Worm (Caenorhabditis elegans) whole organism, L1 larva: Measurements from ENCODE around the gene ZC21.10.

ENCODE experiments used
- C34B4.2 ChIP-seq: sonication (generic microtip); optimal IDR thresholded peaks from 2 replicates; lab custom pipeline; 2017; ENCODE audit warnings: mild to moderate bottlenecking, missing genetic modification characterization, missing compliant biosample characterization
- Y116A8C.19 ChIP-seq: sonication (generic microtip); optimal IDR thresholded peaks from 2 replicates; lab custom pipeline; 2016; ENCODE audit warnings: missing compliant biosample characterization, missing genetic modification characterization, borderline replicate concordance
- aha-1 ChIP-seq: fragments of 150-350 bp; optimal IDR thresholded peaks from 2 replicates; lab custom pipeline; 2014; ENCODE audit warnings: missing biosample characterization, missing genetic modification characterization
- alr-1 ChIP-seq: fragments of 200-800 bp; sonication (Bioruptor generic); optimal IDR thresholded peaks from 2 replicates; lab custom pipeline; 2018; ENCODE audit warnings: borderline replicate concordance, mild to moderate bottlenecking, missing genetic modification characterization, missing compliant biosample characterization
- blmp-1 ChIP-seq: fragments of 150-350 bp; optimal IDR thresholded peaks from 2 replicates; lab custom pipeline; 2014; ENCODE audit warnings: missing biosample characterization, missing genetic modification characterization
- ceh-82 ChIP-seq, 3 experiments: fragments of 150-350 bp in 1 of 3; sonication (generic microtip) in 2 of 3; optimal IDR thresholded peaks; 2 replicates each; lab custom pipeline; 2014 to 2017; ENCODE audit warnings: missing biosample characterization in 3 of 3, missing genetic modification characterization in 3 of 3
- ceh-90 ChIP-seq: sonication (generic microtip); optimal IDR thresholded peaks from 2 replicates; lab custom pipeline; 2016; ENCODE audit warnings: missing genetic modification characterization, missing compliant biosample characterization
- ces-1 ChIP-seq: fragments of 150-350 bp; optimal IDR thresholded peaks from 2 replicates; lab custom pipeline; 2014; ENCODE audit warnings: missing biosample characterization, missing genetic modification reagents, missing genetic modification characterization
- dpl-1 ChIP-seq, 3 experiments: fragments of 150-350 bp in 2 of 3; sonication (generic microtip) in 1 of 3; optimal IDR thresholded peaks; 2 replicates each; lab custom pipeline; 2014 to 2017; ENCODE audit warnings: missing biosample characterization in 3 of 3, missing genetic modification characterization in 3 of 3, missing genetic modification reagents in 3 of 3
- dsc-1 ChIP-seq: sonication (generic microtip); optimal IDR thresholded peaks from 2 replicates; lab custom pipeline; 2016; ENCODE audit warnings: mild to moderate bottlenecking, missing genetic modification characterization, missing compliant biosample characterization
- efl-1 ChIP-seq, 4 experiments: fragments of 150-350 bp; optimal IDR thresholded peaks in 3 of 4; peaks in 1 of 4; 1 replicate in 1 of 4; 2 replicates in 3 of 4; lab custom pipeline; 2014; ENCODE audit warnings: missing biosample characterization in 2 of 4, missing genetic modification characterization in 2 of 4, missing genetic modification reagents in 2 of 4
- elt-2 ChIP-seq: sonication (generic microtip); optimal IDR thresholded peaks from 2 replicates; lab custom pipeline; 2016; ENCODE audit warnings: missing genetic modification characterization, mild to moderate bottlenecking, inconsistent platforms, missing compliant biosample characterization, missing genetic modification reagents
- ets-5 ChIP-seq: fragments of 200-800 bp; sonication (Bioruptor generic); IDR thresholded peaks from 2 replicates; pipeline ENCODE4 v1.3.6; 2022; ENCODE audit warnings: missing genetic modification characterization, missing compliant biosample characterization
- fkh-10 ChIP-seq: sonication (generic microtip); optimal IDR thresholded peaks from 2 replicates; lab custom pipeline; 2017; ENCODE audit warnings: missing biosample characterization, missing genetic modification reagents, missing genetic modification characterization
- fkh-8 ChIP-seq: sonication (generic microtip); optimal IDR thresholded peaks from 2 replicates; lab custom pipeline; 2016; ENCODE audit warnings: mild to moderate bottlenecking, missing genetic modification characterization, missing compliant biosample characterization
- grh-1 ChIP-seq: fragments of 200-800 bp; sonication (Bioruptor generic); IDR thresholded peaks from 2 replicates; pipeline ENCODE4 v1.3.6; 2022; ENCODE audit warnings: missing genetic modification reagents, missing genetic modification characterization, missing compliant biosample characterization
- hlh-17 ChIP-seq: fragments of 200-800 bp; sonication (Bioruptor generic); optimal IDR thresholded peaks from 2 replicates; lab custom pipeline; 2018; ENCODE audit warnings: missing genetic modification characterization, mild to moderate bottlenecking, missing compliant biosample characterization, moderate library complexity, borderline replicate concordance
- isw-1 ChIP-seq: fragments of 200-800 bp; sonication (Bioruptor generic); IDR thresholded peaks from 2 replicates; pipeline ENCODE4 v1.3.6; 2022; ENCODE audit warnings: missing genetic modification characterization, missing compliant biosample characterization
- jun-1 ChIP-seq: fragments of 150-350 bp; optimal IDR thresholded peaks from 2 replicates; lab custom pipeline; 2014; ENCODE audit warnings: missing biosample characterization, missing genetic modification reagents, missing genetic modification characterization
- lin-14 ChIP-seq: fragments of 200-800 bp; sonication (Bioruptor generic); optimal IDR thresholded peaks from 2 replicates; lab custom pipeline; 2018; ENCODE audit warnings: mild to moderate bottlenecking, missing genetic modification characterization, moderate library complexity, missing compliant biosample characterization
- lin-35 ChIP-seq, 2 experiments: fragments of 150-350 bp; optimal IDR thresholded peaks; 2 replicates each; lab custom pipeline; 2014; ENCODE audit warnings: missing biosample characterization in 2 of 2, missing genetic modification characterization in 2 of 2, missing genetic modification reagents in 2 of 2
- lir-3 ChIP-seq: sonication (generic microtip); optimal IDR thresholded peaks from 2 replicates; lab custom pipeline; 2016; ENCODE audit warnings: mild to moderate bottlenecking, missing genetic modification characterization, moderate library complexity, missing compliant biosample characterization; ENCODE audit not compliant: poor library complexity
- mep-1 ChIP-seq: fragments of 150-350 bp; optimal IDR thresholded peaks from 2 replicates; lab custom pipeline; 2014; ENCODE audit warnings: missing biosample characterization, missing genetic modification characterization
- nhr-12 ChIP-seq: sonication (generic microtip); optimal IDR thresholded peaks from 2 replicates; lab custom pipeline; 2017; ENCODE audit warnings: missing biosample characterization, missing genetic modification characterization
- nhr-237 ChIP-seq: fragments of 150-350 bp; optimal IDR thresholded peaks from 2 replicates; lab custom pipeline; 2014; ENCODE audit warnings: missing biosample characterization, missing genetic modification characterization
- nhr-47 ChIP-seq: sonication (generic microtip); optimal IDR thresholded peaks from 2 replicates; lab custom pipeline; 2016; ENCODE audit warnings: mild to moderate bottlenecking, missing genetic modification characterization, moderate library complexity, missing compliant biosample characterization
- nhr-71 ChIP-seq: sonication (generic microtip); optimal IDR thresholded peaks from 2 replicates; lab custom pipeline; 2016; ENCODE audit warnings: mild to moderate bottlenecking, missing genetic modification characterization, moderate library complexity, missing compliant biosample characterization
- nhr-77 ChIP-seq: fragments of 150-350 bp; optimal IDR thresholded peaks from 2 replicates; lab custom pipeline; 2014; ENCODE audit warnings: missing biosample characterization, missing genetic modification characterization
- pax-3 ChIP-seq: fragments of 200-800 bp; sonication (Bioruptor generic); optimal IDR thresholded peaks from 2 replicates; lab custom pipeline; 2018; ENCODE audit warnings: mild to moderate bottlenecking, missing genetic modification characterization, moderate library complexity, missing compliant biosample characterization
- pqm-1 ChIP-seq: sonication (generic microtip); optimal IDR thresholded peaks from 3 replicates; lab custom pipeline; 2017; ENCODE audit warnings: missing biosample characterization, missing genetic modification characterization
- rnt-1 ChIP-seq: sonication (generic microtip); optimal IDR thresholded peaks from 2 replicates; lab custom pipeline; 2016; ENCODE audit warnings: mild to moderate bottlenecking, missing genetic modification characterization, moderate library complexity, missing compliant biosample characterization
- skn-1 ChIP-seq: fragments of 150-350 bp; optimal IDR thresholded peaks from 2 replicates; lab custom pipeline; 2014; ENCODE audit warnings: missing biosample characterization, missing genetic modification characterization
- snu-23 ChIP-seq: sonication (generic microtip); optimal IDR thresholded peaks from 2 replicates; lab custom pipeline; 2016; ENCODE audit warnings: missing genetic modification characterization, missing compliant biosample characterization
- sox-4 ChIP-seq: sonication (generic microtip); optimal IDR thresholded peaks from 2 replicates; lab custom pipeline; 2016; ENCODE audit warnings: missing genetic modification characterization, missing compliant biosample characterization
- sup-37 ChIP-seq: fragments of 200-800 bp; sonication (Bioruptor generic); optimal IDR thresholded peaks from 2 replicates; lab custom pipeline; 2018; ENCODE audit warnings: mild to moderate bottlenecking, missing genetic modification characterization, missing compliant biosample characterization
- tbx-2 ChIP-seq: sonication (generic microtip); optimal IDR thresholded peaks from 2 replicates; lab custom pipeline; 2016; ENCODE audit warnings: missing genetic modification characterization, missing compliant biosample characterization
- unc-130 ChIP-seq: fragments of 150-350 bp; optimal IDR thresholded peaks from 2 replicates; lab custom pipeline; 2017; ENCODE audit warnings: missing biosample characterization, missing genetic modification characterization, inconsistent platforms
- unc-86 ChIP-seq: sonication (generic microtip); optimal IDR thresholded peaks from 2 replicates; lab custom pipeline; 2016; ENCODE audit warnings: missing genetic modification characterization, missing compliant biosample characterization
- unc-98 ChIP-seq: fragments of 200-800 bp; sonication (Bioruptor generic); IDR thresholded peaks from 2 replicates; pipeline ENCODE4 v1.3.6; 2022; ENCODE audit warnings: missing genetic modification characterization, missing compliant biosample characterization
- vab-15 ChIP-seq: sonication (generic microtip); optimal IDR thresholded peaks from 2 replicates; lab custom pipeline; 2017; ENCODE audit warnings: missing genotype, mild to moderate bottlenecking, missing genetic modification characterization, missing compliant biosample characterization
- zag-1 ChIP-seq: fragments of 150-350 bp; optimal IDR thresholded peaks from 2 replicates; lab custom pipeline; 2014; ENCODE audit warnings: missing biosample characterization, missing genetic modification characterization
- zip-4 ChIP-seq: fragments of 200-800 bp; sonication (Bioruptor generic); optimal IDR thresholded peaks from 2 replicates; lab custom pipeline; 2018; ENCODE audit warnings: mild to moderate bottlenecking, missing genetic modification characterization, moderate library complexity, missing compliant biosample characterization

The ZC21.10 gene

ce11 chrIII:8504176-8504763 is 25.6 kb upstream of the ZC21.10 start (continued):
- TF ChIP-seq sup-37 (no peak), zag-1 (tag; lab: Kevin White, UChicago) (no peak), tbx-2 (tag; lab: Kevin White, UChicago) (no peak), blmp-1 (tag; lab: Kevin White, UChicago) (peak; percentile 74)

ce11 chrIII:8506348-8506747 is 23.5 kb upstream of the ZC21.10 start:
- TF ChIP-seq jun-1 (tag; lab: Kevin White, UChicago), result no peak
- peak in 1 of 2 experiments; percentile 15 for TF ChIP-seq lin-35 (GFP tag; optimal IDR thresholded peaks at IDR 0.05; lab: Kevin White, UChicago)
- TF ChIP-seq grh-1 (GFP tag; lab: Robert Waterston, UW), result no peak
- peak; percentile 0 for TF ChIP-seq lin-14 (GFP tag; lab: Kevin White, UChicago)

- TF ChIP-seq efl-1 (optimal IDR thresholded peaks at IDR 0.05; lab: Kevin White, UChicago) (no peak), efl-1 (GFP tag; optimal IDR thresholded peaks at IDR 0.05 in 1 of 2; lab: Kevin White, UChicago) (peak in 1 of 2 experiments; percentile 76), elt-2 (no peak)
These were observed 20.7 kb upstream of the ZC21.10 start for ce11 chrIII:8509218-8509617.

ce11 chrIII:8509644-8510393 is 20.1 kb upstream of the ZC21.10 start:
- TF ChIP-seq alr-1 (tag; lab: Kevin White, UChicago) (no peak), nhr-77 (tag; lab: Kevin White, UChicago) (no peak), ceh-90 (tag; lab: Kevin White, UChicago) (no peak), fkh-8 (tag; lab: Kevin White, UChicago) (peak; percentile 74), skn-1 (peak; percentile 2), blmp-1 (tag; lab: Kevin White, UChicago) (no peak), nhr-237 (tag; lab: Kevin White, UChicago) (no peak), ceh-82 (tag; optimal IDR thresholded peaks at IDR 0.05; lab: Kevin White, UChicago) (peak in 2 of 3 experiments; percentile 17 to 45), nhr-12 (tag; lab: Kevin White, UChicago) (no peak), nhr-71 (tag; lab: Kevin White, UChicago) (peak; percentile 58), sup-37 (no peak), mep-1 (tag; lab: Kevin White, UChicago) (no peak), dsc-1 (tag; lab: Kevin White, UChicago) (peak; percentile 55), zip-4 (GFP tag; lab: Kevin White, UChicago) (no peak), dpl-1 (GFP tag; optimal IDR thresholded peaks at IDR 0.05; lab: Kevin White, UChicago) (peak in 1 of 3 experiments; percentile 1), ets-5 (GFP tag; lab: Robert Waterston, UW) (no peak), Y116A8C.19 (no peak), sox-4 (tag; lab: Kevin White, UChicago) (peak; percentile 10), unc-98 (GFP tag; lab: Robert Waterston, UW) (no peak), unc-86 (tag; lab: Kevin White, UChicago) (peak; percentile 55), lir-3 (tag; lab: Kevin White, UChicago) (no peak), C34B4.2 (no peak), aha-1 (no peak), hlh-17 (no peak), tbx-2 (tag; lab: Kevin White, UChicago) (peak; percentile 42), efl-1 (optimal IDR thresholded peaks at IDR 0.05; lab: Kevin White, UChicago) (peak in 1 of 2 experiments; percentile 16), efl-1 (GFP tag; optimal IDR thresholded peaks at IDR 0.05 in 1 of 2; lab: Kevin White, UChicago) (peak in 1 of 2 experiments; percentile 58), nhr-47 (tag; lab: Kevin White, UChicago) (peak; percentile 46), isw-1 (GFP tag; lab: Robert Waterston, UW) (no peak), pax-3 (peak; percentile 24), zag-1 (tag; lab: Kevin White, UChicago) (no peak), lin-35 (GFP tag; optimal IDR thresholded peaks at IDR 0.05; lab: Kevin White, UChicago) (no peak), rnt-1 (tag; lab: Kevin White, UChicago) (no peak), pqm-1 (no peak), lin-14 (GFP tag; lab: Kevin White, UChicago) (peak; percentile 85), vab-15 (tag; lab: Kevin White, UChicago) (no peak), ces-1 (peak; percentile 29), fkh-10 (GFP tag; lab: Kevin White, UChicago) (peak; percentile 8), unc-130 (tag; lab: Kevin White, UChicago) (no peak), snu-23 (GFP tag; lab: Kevin White, UChicago) (peak; percentile 10)
